Fruit fly (Drosophila melanogaster) whole organism, pupa: ENCODE data around the gene Cep135.

Source experiments
- CG10348 ChIP-seq: fragments of 200-800 bp; sonication (Bioruptor generic); IDR thresholded peaks from 2 replicates; pipeline ENCODE4 v1.3.6; 2022; ENCODE audit warnings: missing biosample characterization, missing genetic modification characterization
- CG12605 ChIP-seq: fragments of 200-800 bp; sonication (Bioruptor generic); IDR thresholded peaks from 2 replicates; pipeline ENCODE4 v1.3.6; 2022; ENCODE audit warnings: missing biosample characterization, missing genetic modification characterization
- CG13204 ChIP-seq: fragments of 200-800 bp; sonication (Bioruptor generic); optimal IDR thresholded peaks from 2 replicates; lab custom pipeline; 2018; ENCODE audit warnings: missing biosample characterization, mild to moderate bottlenecking, missing genetic modification characterization, moderate library complexity
- CG14655 ChIP-seq: fragments of 200-800 bp; sonication (Bioruptor generic); optimal IDR thresholded peaks from 3 replicates; lab custom pipeline; 2017; ENCODE audit warnings: mild to moderate bottlenecking, missing biosample characterization, missing genetic modification reagents, missing genetic modification characterization
- CG15710 ChIP-seq: fragments of 200-800 bp; sonication (Bioruptor generic); optimal IDR thresholded peaks from 2 replicates; lab custom pipeline; 2018; ENCODE audit warnings: missing biosample characterization, mild to moderate bottlenecking, missing genetic modification characterization, moderate library complexity
- CG17806 ChIP-seq: fragments of 200-800 bp; sonication (Bioruptor generic); optimal IDR thresholded peaks from 2 replicates; lab custom pipeline; 2018; ENCODE audit warnings: missing biosample characterization, mild to moderate bottlenecking, missing genetic modification characterization, moderate library complexity
- CG32121 ChIP-seq: fragments of 200-800 bp; sonication (Bioruptor generic); IDR thresholded peaks from 2 replicates; pipeline ENCODE4 v1.3.6; 2022; ENCODE audit warnings: missing biosample characterization, missing genetic modification characterization
- CG34367 ChIP-seq: fragments of 200-800 bp; sonication (Bioruptor generic); optimal IDR thresholded peaks from 2 replicates; lab custom pipeline; 2018; ENCODE audit warnings: missing biosample characterization, mild to moderate bottlenecking, missing genetic modification characterization
- CG4496 ChIP-seq: fragments of 200-800 bp; sonication (Bioruptor generic); IDR thresholded peaks from 3 replicates; pipeline ENCODE4 v1.3.6; 2022; ENCODE audit warnings: missing biosample characterization, missing genetic modification characterization
- CG8159 ChIP-seq: fragments of 200-800 bp; sonication (Bioruptor generic); optimal IDR thresholded peaks from 3 replicates; lab custom pipeline; 2018; ENCODE audit warnings: missing biosample characterization, mild to moderate bottlenecking, missing genetic modification characterization, moderate library complexity
- CG8301 ChIP-seq: fragments of 200-800 bp; sonication (Bioruptor generic); optimal IDR thresholded peaks from 2 replicates; lab custom pipeline; 2018; ENCODE audit warnings: missing biosample characterization, mild to moderate bottlenecking, missing genetic modification characterization
- CG9948 ChIP-seq: fragments of 200-800 bp; sonication (Bioruptor generic); optimal IDR thresholded peaks from 2 replicates; lab custom pipeline; 2018; ENCODE audit warnings: missing biosample characterization, mild to moderate bottlenecking, missing genetic modification characterization, moderate library complexity
- D1 ChIP-seq: fragments of 200-800 bp; sonication (Bioruptor generic); optimal IDR thresholded peaks from 2 replicates; lab custom pipeline; 2018; ENCODE audit warnings: missing biosample characterization, mild to moderate bottlenecking, missing genetic modification characterization, moderate library complexity
- EcR ChIP-seq: fragments of 200-800 bp; sonication (Bioruptor generic); optimal IDR thresholded peaks from 3 replicates; lab custom pipeline; 2019; ENCODE audit warnings: missing biosample characterization, missing genetic modification characterization, mild to moderate bottlenecking, moderate library complexity, missing genetic modification reagents
- Ets98B ChIP-seq: fragments of 200-800 bp; sonication (Bioruptor generic); IDR thresholded peaks from 2 replicates; pipeline ENCODE4 v1.3.6; 2022; ENCODE audit warnings: missing biosample characterization, missing genetic modification characterization
- Pif1A ChIP-seq: fragments of 200-800 bp; sonication (Bioruptor generic); optimal IDR thresholded peaks from 3 replicates; lab custom pipeline; 2016; ENCODE audit warnings: missing biosample characterization, missing genetic modification characterization
- Pif1B ChIP-seq: fragments of 200-800 bp; sonication (Bioruptor generic); optimal IDR thresholded peaks from 3 replicates; lab custom pipeline; 2016; ENCODE audit warnings: missing biosample characterization, missing genetic modification characterization
- Snoo ChIP-seq: fragments of 200-800 bp; sonication (Bioruptor generic); optimal IDR thresholded peaks from 3 replicates; lab custom pipeline; 2017; ENCODE audit warnings: missing biosample characterization, mild to moderate bottlenecking, missing genetic modification characterization, inconsistent platforms
- fd96Ca ChIP-seq: fragments of 200-800 bp; sonication (Bioruptor generic); IDR thresholded peaks from 3 replicates; pipeline ENCODE4 v1.3.6; 2022; ENCODE audit warnings: missing biosample characterization, missing genetic modification characterization
- gl ChIP-seq: fragments of 200-800 bp; sonication (Bioruptor generic); optimal IDR thresholded peaks from 2 replicates; lab custom pipeline; 2018; ENCODE audit warnings: missing biosample characterization, mild to moderate bottlenecking, missing genetic modification characterization
- rn ChIP-seq: fragments of 200-800 bp; sonication (Bioruptor generic); IDR thresholded peaks from 2 replicates; pipeline ENCODE4 v1.3.6; 2022; ENCODE audit warnings: missing biosample characterization, missing genetic modification characterization

Gene Cep135

DNA sequence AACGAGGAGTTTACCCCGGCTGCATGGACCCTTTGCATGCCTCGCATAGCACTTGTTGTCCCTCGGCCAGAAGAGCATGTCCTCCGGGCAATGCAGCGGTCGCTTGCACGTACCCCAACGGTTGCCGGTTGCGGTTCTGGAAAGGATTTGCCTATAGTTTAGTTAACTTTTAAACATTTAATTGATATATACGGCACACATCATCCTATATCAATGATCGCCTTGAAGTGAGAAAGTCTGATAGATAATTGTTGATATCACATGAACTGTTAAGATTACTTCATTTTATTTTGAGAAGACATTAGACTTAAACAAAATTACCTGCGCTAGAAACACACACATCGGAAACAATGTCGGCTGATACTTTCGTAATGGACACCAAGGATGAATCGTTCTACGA is 4.7 kb downstream of the Cep135 start, which contains the start of gene CG32847:
CG32847 (plus strand) TSS at position 301 of the 400 bp plus-strand sequence.
- TF ChIP-seq CG9948 (tag; lab: Kevin White, UChicago) (no peak), rn (GFP tag; lab: Robert Waterston, UW) (no peak), CG13204 (no peak), Pif1A (no peak), CG14655 (GFP tag; lab: Kevin White, UChicago) (no peak), CG4496 (GFP tag; lab: Robert Waterston, UW) (no peak), CG17806 (tag; lab: Kevin White, UChicago) (no peak)

DNA sequence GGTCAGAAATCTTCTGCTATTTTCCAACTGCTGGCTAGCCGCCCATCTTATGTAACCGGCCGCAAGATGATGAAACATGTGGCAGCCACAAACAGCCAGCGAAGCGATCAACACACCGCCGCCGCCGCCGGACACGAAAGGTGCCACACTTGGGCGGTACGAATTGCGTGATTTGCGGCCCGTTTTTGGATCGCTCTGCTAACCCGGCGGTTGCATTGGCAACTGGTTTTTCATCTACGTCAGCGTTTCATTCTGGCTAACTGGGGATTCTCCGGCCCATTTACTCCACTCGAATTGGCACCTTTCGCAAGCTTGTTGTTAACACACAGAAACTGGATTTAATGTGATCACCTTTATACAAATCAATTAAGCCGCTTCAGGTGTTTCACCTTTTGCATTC is 7.2 kb downstream of the Cep135 start:
- TF ChIP-seq CG15710, result no peak
- no peak for TF ChIP-seq Pif1A
- peak; percentile 83 for TF ChIP-seq CG13204
- no peak for TF ChIP-seq gl (tag; lab: Kevin White, UChicago)
- TF ChIP-seq EcR (GFP tag; lab: Kevin White, UChicago), result peak; percentile 88

DNA sequence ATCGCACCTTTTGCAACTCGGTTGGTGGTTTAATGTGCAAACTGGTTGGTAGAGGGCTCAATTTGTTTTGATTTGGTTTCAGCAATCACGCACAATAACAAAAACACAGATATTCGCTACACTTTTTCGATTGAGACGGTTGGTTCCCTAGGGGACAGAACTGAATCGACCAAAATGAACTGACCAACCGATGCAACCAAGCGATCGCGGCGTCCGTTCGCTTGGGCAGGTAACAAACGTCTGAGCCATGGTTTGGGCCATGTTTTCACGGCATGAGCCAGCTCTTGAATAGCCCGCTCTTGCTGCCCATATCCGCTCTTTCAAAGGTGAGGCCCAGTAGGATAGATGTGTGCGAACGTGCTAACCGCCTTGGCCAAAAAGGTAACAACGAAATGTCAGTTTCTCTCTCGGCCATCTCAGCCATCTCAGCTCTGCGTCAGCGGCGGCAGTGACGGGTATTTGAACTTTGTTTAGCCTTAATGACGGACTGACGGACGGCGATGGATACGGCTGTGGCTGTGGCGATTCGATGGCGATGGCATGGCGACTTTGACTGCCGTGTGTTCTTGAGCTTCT is 8.6 kb downstream of the Cep135 start, which contains the start of gene CG16959:
CG16959 (minus strand) TSS at position 245 of the 576 bp plus-strand sequence.
- TF ChIP-seq EcR (GFP tag; lab: Kevin White, UChicago) (peak; percentile 95), CG13204 (peak; percentile 74), CG10348 (no peak)

DNA sequence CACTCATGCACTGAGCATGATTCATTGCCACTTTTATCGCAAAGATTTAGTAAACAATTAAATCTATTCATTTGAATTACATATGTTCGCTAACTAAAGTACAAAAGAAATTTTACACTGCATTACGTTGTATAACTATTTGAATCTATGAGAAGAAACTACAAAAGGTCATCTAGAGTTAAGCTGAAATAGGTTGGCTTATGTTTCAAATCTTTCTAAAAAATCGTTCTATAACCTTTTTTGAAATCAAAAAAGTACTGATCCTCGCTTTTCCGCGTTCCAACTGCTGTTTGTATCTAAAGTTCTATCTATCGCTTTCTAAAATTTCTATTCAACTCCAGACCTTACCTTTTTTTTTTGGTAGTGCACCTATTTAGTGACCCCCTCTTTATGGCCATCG is 9.2 kb downstream of the Cep135 start:
- peak; percentile 30 for TF ChIP-seq CG9948 (tag; lab: Kevin White, UChicago)
- TF ChIP-seq rn (GFP tag; lab: Robert Waterston, UW), result no peak
- no peak for TF ChIP-seq CG8159
- TF ChIP-seq Pif1A, result no peak
- no peak for TF ChIP-seq CG14655 (GFP tag; lab: Kevin White, UChicago)
- no peak for TF ChIP-seq CG15710
- no peak for TF ChIP-seq D1 (tag; lab: Kevin White, UChicago)
- peak; percentile 51 for TF ChIP-seq CG8301 (tag; lab: Kevin White, UChicago)

DNA sequence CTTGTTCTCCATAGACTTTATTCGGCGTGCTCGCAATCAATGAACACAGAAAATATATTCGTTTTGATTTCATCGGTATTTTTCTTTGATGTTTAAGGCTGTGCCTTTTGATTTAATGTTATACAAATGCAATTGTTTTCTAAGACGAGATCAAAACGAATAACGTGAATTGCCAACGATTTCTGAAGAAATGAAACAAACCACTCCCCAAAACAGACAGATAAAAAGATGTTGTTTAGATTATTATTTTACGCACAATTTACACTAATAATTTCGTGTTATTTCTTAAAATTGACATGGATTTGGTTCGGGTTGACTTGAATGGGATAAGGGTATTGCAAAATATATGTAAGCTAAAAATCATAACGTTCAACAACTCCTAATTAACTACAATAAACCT is 14.7 kb downstream of the Cep135 start, which contains the start of gene CG13457:
CG13457 (minus strand) TSS at position 101 of the 400 bp plus-strand sequence.
- TF ChIP-seq CG34367 (tag; lab: Kevin White, UChicago), result no peak
- no peak for TF ChIP-seq CG14655 (GFP tag; lab: Kevin White, UChicago)

DNA sequence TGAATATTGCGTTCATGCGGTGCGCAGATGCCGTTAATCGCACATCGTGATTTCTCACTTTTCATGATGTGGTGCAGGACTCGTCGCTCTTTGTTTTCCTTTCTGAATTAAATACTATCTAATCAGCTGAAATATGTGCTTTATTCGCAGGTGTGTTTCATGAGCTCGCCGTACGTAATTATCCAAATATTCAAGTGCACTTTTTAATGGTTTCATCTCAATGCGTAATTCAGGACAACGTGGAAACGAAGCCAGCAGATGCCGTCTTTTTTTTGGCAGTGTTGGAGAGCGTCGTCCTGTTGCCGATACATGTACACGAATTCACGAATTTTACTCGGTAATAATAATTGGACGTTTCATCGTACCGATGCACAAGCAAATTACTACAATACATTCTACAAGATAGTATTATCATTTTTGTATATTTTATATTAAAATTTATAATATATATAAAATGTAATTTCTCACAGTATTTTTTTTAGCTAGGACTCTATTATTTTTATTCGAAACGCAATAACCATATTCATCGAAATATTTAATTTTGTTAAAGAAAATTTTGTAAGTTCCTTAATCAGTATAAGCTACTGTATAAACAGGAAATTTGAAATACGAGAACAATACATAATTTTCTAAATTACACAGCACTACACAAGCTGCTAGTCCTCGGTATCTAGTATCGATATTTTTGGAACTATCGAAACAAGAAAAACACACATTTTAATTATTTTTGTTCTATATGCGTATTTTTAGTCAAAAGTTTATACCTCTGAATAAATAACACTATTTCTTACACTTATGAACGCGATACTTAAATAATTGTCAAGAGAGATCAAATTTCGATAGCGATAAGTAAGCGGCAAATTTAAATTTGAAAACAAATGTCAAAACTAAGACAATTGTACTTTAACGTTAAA is 20.4 kb downstream of the Cep135 start, which contains the start of gene CG12316:
CG12316 (minus strand) TSS at position 276 of the 914 bp plus-strand sequence.
- TF ChIP-seq fd96Ca (GFP tag; lab: Robert Waterston, UW), result peak; percentile 96
- peak; percentile 89 for TF ChIP-seq CG9948 (tag; lab: Kevin White, UChicago)
- TF ChIP-seq CG4496 (GFP tag; lab: Robert Waterston, UW), result peak; percentile 94
- peak; percentile 95 for TF ChIP-seq CG34367 (tag; lab: Kevin White, UChicago)
- peak; percentile 96 for TF ChIP-seq Snoo (tag; lab: Kevin White, UChicago)
- peak; percentile 91 for TF ChIP-seq CG13204
- TF ChIP-seq EcR (GFP tag; lab: Kevin White, UChicago), result peak; percentile 61
- TF ChIP-seq CG12605 (GFP tag; lab: Robert Waterston, UW), result peak; percentile 89
- TF ChIP-seq rn (GFP tag; lab: Robert Waterston, UW), result peak; percentile 77
- TF ChIP-seq Pif1A, result peak; percentile 98
- TF ChIP-seq Pif1B (GFP tag; lab: Kevin White, UChicago), result peak; percentile 97
- TF ChIP-seq CG14655 (GFP tag; lab: Kevin White, UChicago), result peak; percentile 95
- TF ChIP-seq CG8159, result peak; percentile 95
- peak; percentile 89 for TF ChIP-seq Ets98B (GFP tag; lab: Robert Waterston, UW)
- peak; percentile 92 for TF ChIP-seq CG32121 (GFP tag; lab: Robert Waterston, UW)
- TF ChIP-seq CG17806 (tag; lab: Kevin White, UChicago), result peak; percentile 93
- TF ChIP-seq gl (tag; lab: Kevin White, UChicago), result peak; percentile 94
- peak; percentile 95 for TF ChIP-seq CG8301 (tag; lab: Kevin White, UChicago)
- TF ChIP-seq CG15710, result peak; percentile 94
- no peak for TF ChIP-seq CG10348
- TF ChIP-seq D1 (tag; lab: Kevin White, UChicago), result peak; percentile 80

DNA sequence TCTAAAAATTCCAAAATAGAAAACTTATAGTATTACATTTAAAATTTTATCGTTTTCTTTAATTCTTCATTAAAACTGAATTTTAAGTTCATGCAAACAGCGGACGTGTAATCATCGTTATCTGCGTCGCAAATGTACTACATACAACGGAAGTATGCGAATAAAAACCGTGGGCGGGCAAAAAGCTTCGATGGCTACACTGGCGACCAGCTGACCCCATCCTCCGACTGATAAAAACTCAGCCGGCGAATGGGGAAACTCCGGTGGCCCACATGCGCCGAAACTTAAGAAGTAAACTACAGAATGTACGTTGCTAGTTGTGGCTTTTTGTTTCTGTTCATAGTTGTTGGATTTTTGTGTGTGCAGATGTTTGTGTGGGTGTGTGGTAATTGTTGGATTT is 21.3 kb downstream of the Cep135 start:
- no peak for TF ChIP-seq D1 (tag; lab: Kevin White, UChicago)
- no peak for TF ChIP-seq CG17806 (tag; lab: Kevin White, UChicago)
- no peak for TF ChIP-seq gl (tag; lab: Kevin White, UChicago)
- no peak for TF ChIP-seq rn (GFP tag; lab: Robert Waterston, UW)
- TF ChIP-seq Ets98B (GFP tag; lab: Robert Waterston, UW), result no peak
- no peak for TF ChIP-seq CG13204
- TF ChIP-seq EcR (GFP tag; lab: Kevin White, UChicago), result no peak
- TF ChIP-seq fd96Ca (GFP tag; lab: Robert Waterston, UW), result no peak
- no peak for TF ChIP-seq CG9948 (tag; lab: Kevin White, UChicago)
- no peak for TF ChIP-seq CG4496 (GFP tag; lab: Robert Waterston, UW)
- no peak for TF ChIP-seq Pif1B (GFP tag; lab: Kevin White, UChicago)
- no peak for TF ChIP-seq CG8301 (tag; lab: Kevin White, UChicago)
- TF ChIP-seq CG12605 (GFP tag; lab: Robert Waterston, UW), result no peak
- no peak for TF ChIP-seq CG14655 (GFP tag; lab: Kevin White, UChicago)
- no peak for TF ChIP-seq CG10348
- no peak for TF ChIP-seq Snoo (tag; lab: Kevin White, UChicago)
- TF ChIP-seq CG32121 (GFP tag; lab: Robert Waterston, UW), result no peak
- no peak for TF ChIP-seq CG34367 (tag; lab: Kevin White, UChicago)
- TF ChIP-seq CG8159, result no peak
- TF ChIP-seq CG15710, result no peak
